Fruit fly (Drosophila melanogaster) S2 (cell line): ENCODE data around the gene Fum3.

Experiments used
- CG8478 ChIP-seq: fragments of >200 bp; optimal IDR thresholded peaks from 2 replicates; lab custom pipeline; 2018
- CTCF ChIP-seq, 2 experiments: fragments of >200 bp; optimal IDR thresholded peaks; 2 replicates each; lab custom pipeline; 2018

dm6 chr3L:11440258-11440657 is 25.4 kb downstream of the Fum3 start:
- no peak for TF ChIP-seq CG8478 (lab: Kevin White, UChicago)
- TF ChIP-seq CTCF (optimal IDR thresholded peaks at IDR 0.05; lab: Kevin White, UChicago): no peak
